Fruit fly (Drosophila melanogaster) whole organism, adult: ENCODE results near the gene CG34393.
"Not testable (repeated sequence)": the region's sequence is repeated elsewhere in the genome, so short reads cannot be mapped to it uniquely, and the experiment has no call there.

ENCODE experiments used
- CG14711 ChIP-seq: fragments of 200-800 bp; sonication (Bioruptor generic); optimal IDR thresholded peaks from 2 replicates; lab custom pipeline; 2018; ENCODE audit warnings: missing biosample characterization, mild to moderate bottlenecking, missing genetic modification characterization, moderate library complexity
- CG33017 ChIP-seq: fragments of 200-800 bp; sonication (Bioruptor generic); optimal IDR thresholded peaks from 2 replicates; lab custom pipeline; 2018; ENCODE audit warnings: missing biosample characterization, mild to moderate bottlenecking, missing genetic modification characterization, moderate library complexity
- Clk ChIP-seq: fragments of 200-800 bp; sonication (Bioruptor generic); optimal IDR thresholded peaks from 2 replicates; lab custom pipeline; 2017; ENCODE audit warnings: missing biosample characterization, missing genetic modification characterization
- Mnt ChIP-seq: fragments of 200-800 bp; sonication (Bioruptor generic); optimal IDR thresholded peaks from 2 replicates; lab custom pipeline; 2016; ENCODE audit warnings: missing biosample characterization, mild to moderate bottlenecking, missing genetic modification characterization
- bab1 ChIP-seq: fragments of 200-800 bp; sonication (Bioruptor generic); optimal IDR thresholded peaks from 3 replicates; lab custom pipeline; 2019; ENCODE audit warnings: missing biosample characterization, mild to moderate bottlenecking, missing genetic modification characterization, moderate library complexity
- cic ChIP-seq: fragments of 200-800 bp; sonication (Bioruptor generic); optimal IDR thresholded peaks from 2 replicates; lab custom pipeline; 2017; ENCODE audit warnings: missing biosample characterization, mild to moderate bottlenecking, missing genetic modification characterization, moderate library complexity
- kay ChIP-seq: fragments of 200-800 bp; sonication (Bioruptor generic); peaks from one replicate; lab custom pipeline; 2016; ENCODE audit warnings: missing biosample characterization, missing genetic modification characterization, borderline replicate concordance
- pad ChIP-seq: fragments of 200-800 bp; sonication (Bioruptor generic); optimal IDR thresholded peaks from 3 replicates; lab custom pipeline; 2017; ENCODE audit warnings: missing biosample characterization, missing genetic modification characterization, mild to moderate bottlenecking, moderate library complexity, missing genetic modification reagents
- tj ChIP-seq: fragments of 200-800 bp; sonication (Bioruptor generic); optimal IDR thresholded peaks from 3 replicates; lab custom pipeline; 2017; ENCODE audit warnings: missing biosample characterization, mild to moderate bottlenecking, missing genetic modification characterization, moderate library complexity
- toe ChIP-seq: fragments of 200-800 bp; sonication (Bioruptor generic); optimal IDR thresholded peaks from 2 replicates; lab custom pipeline; 2016; ENCODE audit warnings: missing biosample characterization, missing genetic modification characterization

DNA sequence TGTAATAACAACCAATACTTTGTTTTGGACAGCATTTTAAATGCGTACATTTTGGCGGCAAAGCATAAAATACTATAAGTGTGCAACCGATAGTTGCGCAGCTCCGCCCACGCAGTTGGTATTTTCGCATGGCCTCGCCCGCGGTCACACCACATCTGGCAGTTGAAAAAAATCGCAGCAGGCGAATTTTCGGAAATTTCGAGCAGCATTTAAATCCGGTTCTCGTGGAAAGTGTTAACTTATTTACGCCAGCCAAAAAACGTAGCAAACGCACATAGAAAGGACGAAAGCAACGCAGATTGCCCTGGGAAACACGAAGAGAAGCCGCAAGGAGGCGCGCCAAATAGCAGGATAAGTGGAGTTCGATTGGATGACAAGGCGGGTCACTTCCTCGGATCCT lies 36.8 kb downstream of the CG34393 start, which contains the start of gene Hydr2:
- not testable (repeated sequence) for TF ChIP-seq cic (GFP tag; lab: Kevin White, UChicago); Clk (GFP tag; lab: Kevin White, UChicago); bab1 (GFP tag; lab: Kevin White, UChicago); pad (GFP tag; lab: Kevin White, UChicago); toe (GFP tag; lab: Kevin White, UChicago); CG14711 (tag; lab: Kevin White, UChicago); CG33017; kay; tj (GFP tag; lab: Kevin White, UChicago); Mnt (GFP tag; lab: Kevin White, UChicago)
